Worm (Caenorhabditis elegans): Measurements from ENCODE around the gene urm-1.
A peak's percentile ranks its signal among the peaks of the same experiment; 100 is the strongest.

Gene urm-1

DNA sequence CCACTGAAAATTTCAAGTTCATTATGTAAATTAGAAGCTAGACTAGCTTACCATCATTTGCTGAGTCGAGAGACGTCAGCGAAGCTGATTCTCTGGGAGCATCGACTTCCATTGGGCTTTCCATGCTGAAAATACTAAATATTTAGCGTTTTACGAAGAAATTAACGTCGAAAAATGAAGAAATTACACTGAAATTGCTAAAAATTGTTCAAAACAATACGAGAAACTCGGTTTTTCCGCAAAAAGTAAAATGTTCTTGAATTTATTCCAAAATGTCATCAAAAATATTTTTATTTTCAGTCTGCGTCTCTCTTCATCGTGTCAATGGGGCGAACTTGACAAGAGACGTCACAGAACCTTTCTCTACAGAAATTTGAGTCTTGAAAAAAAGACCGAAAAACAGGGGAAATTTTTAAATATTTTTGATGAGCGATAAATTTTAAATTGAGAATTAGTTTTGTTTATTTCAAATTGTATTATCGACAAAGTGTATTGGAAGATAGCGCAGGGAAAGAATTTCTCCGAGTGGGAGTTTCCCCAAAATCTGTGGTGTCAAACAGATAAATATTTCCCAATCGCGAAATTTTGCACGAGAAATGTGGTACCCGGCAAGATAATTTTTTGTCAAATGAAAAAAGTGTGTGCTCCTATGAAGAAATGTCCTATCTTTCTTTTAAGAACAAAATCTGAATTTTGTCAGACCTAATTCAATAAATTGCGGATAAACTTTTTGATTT, 44.7 kb upstream of the urm-1 start, which contains the start of gene ecps-1 (continued):
- TF ChIP-seq ztf-11 (tag; optimal IDR thresholded peaks at IDR 0.05): peak in 1 of 2 experiments; percentile 95
- TF ChIP-seq sptf-1 (tag; optimal IDR thresholded peaks at IDR 0.05): no peak
- TF ChIP-seq nhr-90 (tag; optimal IDR thresholded peaks at IDR 0.05; ENCODE audit: poor library complexity): peak; percentile 96
- TF ChIP-seq ztf-4 (tag; optimal IDR thresholded peaks at IDR 0.05): peak; percentile 51
- TF ChIP-seq nhr-85 (tag): peak; percentile 92
- peak; percentile 96 for TF ChIP-seq nhr-71 (tag; optimal IDR thresholded peaks at IDR 0.05)

DNA sequence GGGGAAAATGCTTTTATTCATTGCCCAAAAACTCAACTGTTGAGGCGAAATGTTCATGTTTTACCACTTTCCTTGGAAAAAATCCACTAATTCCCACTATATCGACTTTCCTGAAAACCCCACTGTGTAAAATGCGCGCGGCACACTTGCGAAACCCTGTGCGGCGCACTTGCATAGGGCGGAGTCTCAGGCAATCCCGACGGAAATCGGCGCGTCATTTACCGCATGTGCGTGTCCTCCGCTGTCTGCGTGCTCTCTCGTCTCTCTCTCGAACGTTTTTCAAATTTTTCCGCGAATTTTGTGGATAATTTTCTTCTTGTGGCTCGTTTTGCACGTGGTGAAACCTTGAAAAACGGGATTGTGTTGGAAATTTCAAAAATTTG, 44.1 kb upstream of the urm-1 start, which contains the start of gene atx-2:
Gene atx-2, plus strand, starts transcription at position 226 of the 383 bp plus-strand sequence.
- TF ChIP-seq dpl-1 (GFP tag; optimal IDR thresholded peaks at IDR 0.05): peak; percentile 63 to 69 (median 68)
- peak; percentile 9 for TF ChIP-seq aha-1 (tag; optimal IDR thresholded peaks at IDR 0.05)
- TF ChIP-seq zag-1 (tag; optimal IDR thresholded peaks at IDR 0.05): no peak
- peak; percentile 60 for TF ChIP-seq egl-13 (tag; optimal IDR thresholded peaks at IDR 0.05)
- TF ChIP-seq snu-23 (GFP tag; optimal IDR thresholded peaks at IDR 0.05): peak; percentile 81
- TF ChIP-seq ets-5 (GFP tag; IDR thresholded peaks at IDR 0.05): no peak
- TF ChIP-seq nhr-90 (tag; optimal IDR thresholded peaks at IDR 0.05; ENCODE audit: poor library complexity): peak; percentile 70
- TF ChIP-seq mep-1 (tag; optimal IDR thresholded peaks at IDR 0.05): peak; percentile 62
- TF ChIP-seq C16A3.4 (tag; optimal IDR thresholded peaks at IDR 0.05): peak; percentile 67
- TF ChIP-seq aly-2 (tag; optimal IDR thresholded peaks at IDR 0.05): no peak
- no peak for TF ChIP-seq nhr-237 (tag; optimal IDR thresholded peaks at IDR 0.05)
- TF ChIP-seq unc-98 (GFP tag; IDR thresholded peaks at IDR 0.05): peak; percentile 60; the same call in 1 of the 2 replicates
- peak; percentile 70 for TF ChIP-seq jun-1 (tag; optimal IDR thresholded peaks at IDR 0.05)
- no peak for TF ChIP-seq nhr-84 (tag; optimal IDR thresholded peaks at IDR 0.05)
- peak; percentile 62 for TF ChIP-seq hpl-2 (GFP tag; optimal IDR thresholded peaks at IDR 0.05)
- no peak for TF ChIP-seq pqm-1 (tag; optimal IDR thresholded peaks at IDR 0.05)
- peak; percentile 77 for TF ChIP-seq mab-9 (GFP tag; IDR thresholded peaks at IDR 0.05)
- TF ChIP-seq ama-1 (optimal IDR thresholded peaks at IDR 0.05): no peak
- TF ChIP-seq ztf-11 (tag; optimal IDR thresholded peaks at IDR 0.05): peak in 1 of 2 experiments; percentile 73
- peak; percentile 75 to 76 for TF ChIP-seq efl-1 (optimal IDR thresholded peaks at IDR 0.05)
- TF ChIP-seq efl-1 (GFP tag; optimal IDR thresholded peaks at IDR 0.05 in 1 of 2): peak; percentile 61 to 97
- TF ChIP-seq vab-15 (tag; optimal IDR thresholded peaks at IDR 0.05): no peak
- TF ChIP-seq nhr-20 (tag; optimal IDR thresholded peaks at IDR 0.05): peak; percentile 48
- no peak for TF ChIP-seq mef-2 (tag; optimal IDR thresholded peaks at IDR 0.05)
- TF ChIP-seq skn-1 (tag; optimal IDR thresholded peaks at IDR 0.05): peak; percentile 73
- TF ChIP-seq grh-1 (GFP tag; IDR thresholded peaks at IDR 0.05): peak; percentile 60
- TF ChIP-seq ceh-8 (GFP tag; optimal IDR thresholded peaks at IDR 0.05): peak; percentile 37
- TF ChIP-seq unc-30 (tag; optimal IDR thresholded peaks at IDR 0.05): no peak
- peak; percentile 65 for TF ChIP-seq unc-86 (tag; optimal IDR thresholded peaks at IDR 0.05)
- TF ChIP-seq lsy-2 (tag; optimal IDR thresholded peaks at IDR 0.05): peak; percentile 48 to 77
- TF ChIP-seq nhr-85 (tag): peak; percentile 77
- TF ChIP-seq zip-4 (GFP tag; optimal IDR thresholded peaks at IDR 0.05): peak; percentile 46
- no peak for TF ChIP-seq tlp-1 (tag; optimal IDR thresholded peaks at IDR 0.05)
- TF ChIP-seq egl-27 (tag; optimal IDR thresholded peaks at IDR 0.05): no peak
- TF ChIP-seq fkh-10 (GFP tag; optimal IDR thresholded peaks at IDR 0.05): peak; percentile 76
- peak; percentile 65 for TF ChIP-seq ztf-4 (tag; optimal IDR thresholded peaks at IDR 0.05)
- TF ChIP-seq tbx-2 (tag; optimal IDR thresholded peaks at IDR 0.05): peak; percentile 63
- peak; percentile 66 for TF ChIP-seq efl-3 (GFP tag; optimal IDR thresholded peaks at IDR 0.05)
- TF ChIP-seq nhr-76 (tag; optimal IDR thresholded peaks at IDR 0.05): peak; percentile 44
- peak; percentile 7 for TF ChIP-seq ces-1 (GFP tag; optimal IDR thresholded peaks at IDR 0.05)
- peak; percentile 11 for TF ChIP-seq C04F5.9 (tag; optimal IDR thresholded peaks at IDR 0.05)
- TF ChIP-seq ceh-88 (GFP tag; IDR thresholded peaks at IDR 0.05): peak; percentile 6; the same call in 1 of the 2 replicates
- peak in 1 of 2 experiments; percentile 41 for TF ChIP-seq mdl-1 (tag; optimal IDR thresholded peaks at IDR 0.05)
- TF ChIP-seq nhr-71 (tag; optimal IDR thresholded peaks at IDR 0.05): peak; percentile 75
- peak; percentile 69 for TF ChIP-seq snpc-4 (tag; optimal IDR thresholded peaks at IDR 0.05)
- TF ChIP-seq blmp-1 (tag; optimal IDR thresholded peaks at IDR 0.05): peak; percentile 33
- no peak for TF ChIP-seq pax-3 (tag; optimal IDR thresholded peaks at IDR 0.05)
- peak; percentile 54 to 62 for TF ChIP-seq lin-35 (GFP tag; optimal IDR thresholded peaks at IDR 0.05)
- no peak for TF ChIP-seq ceh-63 (GFP tag; optimal IDR thresholded peaks at IDR 0.05)
